Worm (Caenorhabditis elegans): ENCODE results near the gene F35C5.1.
A peak's percentile ranks its signal among the peaks of the same experiment; 100 is the strongest.

The F35C5.1 gene

DNA sequence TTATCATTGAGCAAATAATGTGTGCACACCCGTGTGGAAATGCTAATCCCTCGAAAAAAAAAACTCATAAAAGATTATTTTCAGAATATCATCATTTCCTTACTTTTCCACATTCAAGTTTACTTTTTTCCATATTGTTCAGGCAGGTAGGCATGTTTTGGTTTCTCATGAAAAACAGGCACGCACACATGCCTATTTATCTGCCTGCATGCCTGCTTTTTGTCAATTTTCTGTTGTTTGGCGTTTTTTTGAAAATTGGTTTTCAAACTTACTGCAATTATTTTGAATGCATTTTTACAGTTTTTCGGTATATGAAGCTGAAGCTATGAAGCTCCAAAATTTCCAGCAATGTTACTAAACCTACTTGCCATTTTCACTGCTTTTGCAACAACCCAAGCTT, 17.3 kb downstream of the F35C5.1 start, which contains the start of gene clec-64:
Gene clec-64 (plus strand): TSS at position 301 of the 400 bp plus-strand sequence.
- peak; percentile 32 for TF ChIP-seq fos-1 (tag; optimal IDR thresholded peaks at IDR 0.05)
- no peak for TF ChIP-seq unc-62 (GFP tag; optimal IDR thresholded peaks at IDR 0.05)

DNA sequence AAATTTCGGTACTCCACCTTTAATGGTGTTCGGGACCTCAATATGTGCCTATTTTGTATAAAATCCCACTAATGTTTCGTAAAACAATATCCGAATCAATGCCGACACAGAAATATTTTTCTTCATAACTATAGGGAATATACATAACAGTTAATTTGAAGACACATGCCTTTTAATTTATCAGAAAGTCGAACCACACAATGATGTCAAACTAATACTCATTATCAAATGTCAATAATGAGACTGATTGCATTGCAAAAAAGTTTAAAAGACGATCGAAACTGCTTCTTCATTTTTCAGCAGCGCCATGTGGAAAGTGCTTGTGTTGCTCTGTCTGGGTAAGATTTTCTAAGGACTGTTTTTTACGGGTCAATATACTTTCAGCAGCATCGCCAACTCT, 20.4 kb downstream of the F35C5.1 start, which contains the start of gene clec-65:
Gene clec-65 (plus strand): TSS at position 301 of the 400 bp plus-strand sequence.
- TF ChIP-seq F13H6.1 (tag; optimal IDR thresholded peaks at IDR 0.05) = no peak
- no peak for TF ChIP-seq nhr-25 (tag; optimal IDR thresholded peaks at IDR 0.05)
- peak; percentile 70 for TF ChIP-seq fos-1 (tag; optimal IDR thresholded peaks at IDR 0.05)
- no peak for TF ChIP-seq unc-62 (GFP tag; optimal IDR thresholded peaks at IDR 0.05)

DNA sequence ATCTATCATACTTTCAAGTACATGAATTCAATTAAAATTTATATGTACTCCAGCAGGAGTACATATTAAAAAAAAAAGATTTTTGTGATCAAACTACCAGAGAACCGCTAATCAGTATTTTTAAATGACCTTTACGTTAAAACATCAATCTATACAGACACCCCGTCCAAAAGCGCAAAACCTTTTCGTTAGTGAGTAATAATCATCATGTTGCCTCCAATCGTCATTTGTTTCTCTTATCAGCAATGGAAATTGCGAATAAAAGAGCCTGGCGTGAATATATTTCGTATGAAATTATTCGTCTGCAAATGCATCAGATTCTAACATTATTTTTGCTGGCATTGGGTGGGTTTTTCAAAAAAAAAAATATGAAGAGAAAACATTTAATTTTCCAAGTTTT, 23.6 kb downstream of the F35C5.1 start, which contains the start of gene clec-66:
Gene clec-66 (plus strand): TSS at position 225 of the 400 bp plus-strand sequence.
- TF ChIP-seq fos-1 (tag; optimal IDR thresholded peaks at IDR 0.05) = peak; percentile 91
- TF ChIP-seq gmeb-1 (tag; optimal IDR thresholded peaks at IDR 0.05) = no peak
- no peak for TF ChIP-seq nhr-21 (tag; optimal IDR thresholded peaks at IDR 0.05)

DNA sequence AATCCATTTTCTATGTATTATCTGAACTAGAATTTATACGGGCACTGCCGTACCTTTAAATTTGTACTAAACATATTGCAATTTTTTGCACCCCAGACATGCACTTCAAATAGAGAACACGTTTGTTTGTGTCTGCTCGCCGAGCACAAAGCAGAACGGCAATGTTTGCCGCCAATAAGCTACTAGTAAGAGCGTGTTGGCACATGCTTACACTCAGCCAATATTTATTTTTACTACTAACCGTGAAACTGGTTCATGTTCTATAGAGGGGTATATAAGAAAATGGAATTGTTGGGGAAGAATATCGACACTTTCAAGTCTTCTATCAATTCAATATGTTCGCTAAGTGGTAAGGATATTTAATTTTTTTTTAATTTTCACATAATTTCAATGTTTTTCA, 26.5 kb downstream of the F35C5.1 start, which contains the start of gene nspb-11:
Gene nspb-11 (plus strand): TSS at position 301 of the 400 bp plus-strand sequence.
- no peak for TF ChIP-seq ZK546.5 (tag; optimal IDR thresholded peaks at IDR 0.05)
- no peak for TF ChIP-seq unc-62 (GFP tag; optimal IDR thresholded peaks at IDR 0.05)

DNA sequence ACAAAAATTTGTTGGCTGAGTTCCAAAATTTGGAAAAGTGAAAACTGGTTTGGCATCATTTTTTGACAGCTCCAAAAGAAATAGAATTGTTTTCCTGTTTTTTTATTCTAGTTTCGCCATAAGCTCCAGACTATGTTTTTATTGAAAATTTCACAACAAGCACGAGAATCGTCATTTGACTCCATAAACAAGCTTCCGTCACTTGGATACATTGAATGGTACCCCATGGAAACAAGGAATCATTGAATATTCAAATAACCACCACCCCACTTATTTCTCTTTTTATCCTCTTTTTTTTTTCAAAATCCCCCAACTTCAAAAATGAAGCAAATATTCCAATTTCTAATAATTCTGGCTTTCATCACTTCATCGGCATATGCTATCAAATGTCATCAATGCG, 28.2 kb downstream of the F35C5.1 start, which contains the start of gene ddn-2:
Gene ddn-2 (plus strand): TSS at position 301 of the 400 bp plus-strand sequence.
- TF ChIP-seq ZK546.5 (tag; optimal IDR thresholded peaks at IDR 0.05) (no peak), ztf-4 (tag; optimal IDR thresholded peaks at IDR 0.05) (no peak), sma-3 (GFP tag; optimal IDR thresholded peaks at IDR 0.05) (no peak), sem-4 (tag; optimal IDR thresholded peaks at IDR 0.05) (no peak), elt-1 (tag; optimal IDR thresholded peaks at IDR 0.05) (no peak), nhr-21 (tag; optimal IDR thresholded peaks at IDR 0.05) (no peak), R02D3.7 (tag; optimal IDR thresholded peaks at IDR 0.05) (no peak), elt-3 (tag; optimal IDR thresholded peaks at IDR 0.05) (no peak), ztf-1 (GFP tag; conservative IDR thresholded peaks at IDR 0.05) (no peak), F13H6.1 (tag; optimal IDR thresholded peaks at IDR 0.05) (no peak), ceh-16 (tag; optimal IDR thresholded peaks at IDR 0.05) (no peak), nhr-77 (tag; optimal IDR thresholded peaks at IDR 0.05) (no peak), unc-55 (GFP tag; optimal IDR thresholded peaks at IDR 0.05) (no peak), Y55F3AM.14 (GFP tag; optimal IDR thresholded peaks at IDR 0.05) (no peak), dmd-4 (tag; optimal IDR thresholded peaks at IDR 0.05) (no peak), sma-9 (GFP tag; optimal IDR thresholded peaks at IDR 0.05) (no peak), sma-9 (tag; optimal IDR thresholded peaks at IDR 0.05) (no peak), nhr-12 (tag; optimal IDR thresholded peaks at IDR 0.05) (no peak), lin-11 (tag; optimal IDR thresholded peaks at IDR 0.05) (no peak)

DNA sequence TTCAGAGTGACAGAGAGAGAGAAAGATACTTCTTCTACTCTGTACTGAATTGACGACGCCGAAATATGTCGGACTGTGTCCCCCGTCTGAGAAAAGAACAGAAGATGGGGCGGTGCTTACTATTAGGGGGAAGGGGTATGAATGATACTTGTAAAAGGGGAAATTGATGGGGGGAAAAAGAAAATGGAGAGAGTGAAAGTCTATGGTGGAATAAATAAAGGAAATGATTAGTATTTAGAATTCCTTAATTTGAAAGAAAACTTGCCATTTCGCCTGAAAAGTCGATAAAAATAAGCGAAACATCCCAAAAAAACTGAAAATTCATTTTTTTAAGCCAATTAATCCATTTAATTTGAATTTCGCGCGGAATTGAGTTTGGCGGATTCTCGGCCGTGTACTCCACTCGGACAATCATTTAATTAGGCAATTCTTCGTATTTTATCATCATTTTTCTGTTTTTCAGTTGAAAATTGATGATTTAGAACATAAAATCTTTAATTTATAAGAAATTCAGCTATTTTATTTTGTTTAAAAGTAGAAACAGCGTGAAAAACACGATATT, 34.0 kb downstream of the F35C5.1 start, which contains the start of gene F35C5.12:
Gene F35C5.12 (minus strand): TSS at position 51 of the 562 bp plus-strand sequence.
- TF ChIP-seq aly-2 (tag; optimal IDR thresholded peaks at IDR 0.05) (no peak), skn-1 (tag; optimal IDR thresholded peaks at IDR 0.05) (no peak), mab-5 (tag; optimal IDR thresholded peaks at IDR 0.05) (no peak), nhr-6 (tag; optimal IDR thresholded peaks at IDR 0.05) (no peak), elt-3 (tag; optimal IDR thresholded peaks at IDR 0.05) (no peak), zag-1 (tag; optimal IDR thresholded peaks at IDR 0.05) (no peak), mdl-1 (tag; optimal IDR thresholded peaks at IDR 0.05) (no peak), ceh-16 (tag; optimal IDR thresholded peaks at IDR 0.05) (peak; percentile 2), C34F6.9 (tag; optimal IDR thresholded peaks at IDR 0.05) (peak; percentile 46), unc-55 (GFP tag; optimal IDR thresholded peaks at IDR 0.05) (peak; percentile 55), dmd-4 (tag; optimal IDR thresholded peaks at IDR 0.05) (no peak), ZK546.5 (tag; optimal IDR thresholded peaks at IDR 0.05) (no peak), lin-11 (tag; optimal IDR thresholded peaks at IDR 0.05) (no peak), F13H6.1 (tag; optimal IDR thresholded peaks at IDR 0.05) (peak; percentile 6), ztf-4 (tag; optimal IDR thresholded peaks at IDR 0.05) (no peak), ama-1 (optimal IDR thresholded peaks at IDR 0.05) (no peak), nhr-11 (tag; optimal IDR thresholded peaks at IDR 0.05) (no peak), fos-1 (tag; optimal IDR thresholded peaks at IDR 0.05) (peak; percentile 30), R02D3.7 (tag; optimal IDR thresholded peaks at IDR 0.05) (no peak), unc-39 (tag; optimal IDR thresholded peaks at IDR 0.05) (no peak), alr-1 (tag; optimal IDR thresholded peaks at IDR 0.05) (no peak), ztf-11 (tag; optimal IDR thresholded peaks at IDR 0.05) (no peak), nhr-21 (tag; optimal IDR thresholded peaks at IDR 0.05) (peak; percentile 12), nhr-23 (tag; optimal IDR thresholded peaks at IDR 0.05) (no peak), sma-9 (GFP tag; optimal IDR thresholded peaks at IDR 0.05) (peak; percentile 47), sma-9 (tag; optimal IDR thresholded peaks at IDR 0.05) (no peak), nhr-77 (tag; optimal IDR thresholded peaks at IDR 0.05) (no peak), blmp-1 (tag; optimal IDR thresholded peaks at IDR 0.05; ENCODE audit: insufficient read depth) (no peak), ceh-82 (tag; optimal IDR thresholded peaks at IDR 0.05) (no peak), nhr-10 (tag; optimal IDR thresholded peaks at IDR 0.05) (no peak), egl-27 (tag; optimal IDR thresholded peaks at IDR 0.05) (no peak), gmeb-1 (tag; optimal IDR thresholded peaks at IDR 0.05) (peak; percentile 91), sem-4 (tag; optimal IDR thresholded peaks at IDR 0.05) (no peak), nhr-129 (tag; optimal IDR thresholded peaks at IDR 0.05) (no peak)

Data from whole organism, L2 larva.